Worm (Caenorhabditis elegans) whole organism, L3 larva: ENCODE measurements around the gene wdr-62.

Source experiments
- R02D3.7 ChIP-seq: fragments of 150-350 bp; optimal IDR thresholded peaks from 2 replicates; lab custom pipeline; 2014; ENCODE audit warnings: missing biosample characterization, missing genetic modification characterization
- ZK546.5 ChIP-seq: sonication (generic microtip); optimal IDR thresholded peaks from 2 replicates; lab custom pipeline; 2017; ENCODE audit warnings: missing biosample characterization, missing genetic modification characterization
- ama-1 ChIP-seq: fragments of 150-350 bp; optimal IDR thresholded peaks from 2 replicates; lab custom pipeline; 2018
- ceh-9 ChIP-seq: sonication (generic microtip); optimal IDR thresholded peaks from 2 replicates; lab custom pipeline; 2018; ENCODE audit warnings: missing biosample characterization, missing genetic modification characterization
- daf-12 ChIP-seq: fragments of 150-350 bp; optimal IDR thresholded peaks from 2 replicates; lab custom pipeline; 2014; ENCODE audit warnings: missing biosample characterization, missing genetic modification reagents, missing genetic modification characterization
- egl-5 ChIP-seq: fragments of 150-350 bp; optimal IDR thresholded peaks from 2 replicates; lab custom pipeline; 2017; ENCODE audit warnings: missing biosample characterization, missing genetic modification reagents, missing genetic modification characterization, inconsistent platforms
- elt-1 ChIP-seq: fragments of 150-350 bp; optimal IDR thresholded peaks from 2 replicates; lab custom pipeline; 2014; ENCODE audit warnings: missing biosample characterization, missing genetic modification characterization
- elt-2 ChIP-seq: sonication (generic microtip); optimal IDR thresholded peaks from 2 replicates; lab custom pipeline; 2016; ENCODE audit warnings: missing genetic modification reagents, mild to moderate bottlenecking, missing genetic modification characterization, missing compliant biosample characterization
- elt-3 ChIP-seq, 3 experiments: fragments of 150-350 bp in 1 of 3; sonication (generic microtip) in 2 of 3; optimal IDR thresholded peaks; 2 replicates in 2 of 3; 4 replicates in 1 of 3; lab custom pipeline; 2014 to 2017; ENCODE audit warnings: missing biosample characterization in 3 of 3, missing genetic modification characterization in 3 of 3
- eor-1 ChIP-seq, 2 experiments: fragments of 150-350 bp; optimal IDR thresholded peaks; 2 replicates each; lab custom pipeline; 2014 to 2018; ENCODE audit warnings: missing biosample characterization in 2 of 2, missing genetic modification characterization in 2 of 2
- fkh-2 ChIP-seq: fragments of 150-350 bp; optimal IDR thresholded peaks from 2 replicates; lab custom pipeline; 2014; ENCODE audit warnings: missing biosample characterization, missing genetic modification reagents, missing genetic modification characterization
- lin-15B ChIP-seq: fragments of 150-350 bp; optimal IDR thresholded peaks from 2 replicates; lab custom pipeline; 2014; ENCODE audit warnings: missing biosample characterization, missing genetic modification characterization
- lin-39 ChIP-seq: fragments of 150-350 bp; optimal IDR thresholded peaks from 2 replicates; lab custom pipeline; 2018; ENCODE audit warnings: missing biosample characterization, missing genetic modification reagents, missing genetic modification characterization
- lsy-12 ChIP-seq: sonication (generic microtip); optimal IDR thresholded peaks from 2 replicates; lab custom pipeline; 2016; ENCODE audit warnings: mild to moderate bottlenecking, missing genetic modification characterization, missing compliant biosample characterization
- mdl-1 ChIP-seq: fragments of 150-350 bp; optimal IDR thresholded peaks from 2 replicates; lab custom pipeline; 2014; ENCODE audit warnings: missing biosample characterization, missing genetic modification characterization
- mml-1 ChIP-seq: fragments of 150-350 bp; sonication (generic microtip); optimal IDR thresholded peaks from 3 replicates; lab custom pipeline; 2014; ENCODE audit warnings: missing biosample characterization, missing genetic modification characterization
- nfya-1 ChIP-seq: sonication (generic microtip); optimal IDR thresholded peaks from 2 replicates; lab custom pipeline; 2017; ENCODE audit warnings: missing genetic modification characterization, mild to moderate bottlenecking, missing compliant biosample characterization, antibody characterized with exemption, moderate library complexity; ENCODE audit not compliant: insufficient read depth
- nhr-11 ChIP-seq: fragments of 150-350 bp; optimal IDR thresholded peaks from 2 replicates; lab custom pipeline; 2014; ENCODE audit warnings: missing biosample characterization, missing genetic modification characterization
- nhr-23 ChIP-seq: fragments of 150-350 bp; optimal IDR thresholded peaks from 2 replicates; lab custom pipeline; 2014; ENCODE audit warnings: missing biosample characterization, missing genetic modification reagents, missing genetic modification characterization
- nhr-237 ChIP-seq: fragments of 150-350 bp; optimal IDR thresholded peaks from 2 replicates; lab custom pipeline; 2014; ENCODE audit warnings: missing biosample characterization, missing genetic modification characterization
- nhr-25 ChIP-seq: sonication (generic microtip); optimal IDR thresholded peaks from 2 replicates; lab custom pipeline; 2017; ENCODE audit warnings: missing biosample characterization, missing genetic modification characterization
- nhr-28 ChIP-seq: fragments of 150-350 bp; optimal IDR thresholded peaks from 2 replicates; lab custom pipeline; 2014; ENCODE audit warnings: missing biosample characterization, missing genetic modification characterization
- nhr-43 ChIP-seq: sonication (generic microtip); optimal IDR thresholded peaks from 2 replicates; lab custom pipeline; 2016; ENCODE audit warnings: mild to moderate bottlenecking, missing genetic modification characterization, missing compliant biosample characterization; ENCODE audit not compliant: poor library complexity, severe bottlenecking
- nhr-67 ChIP-seq: fragments of 150-350 bp; optimal IDR thresholded peaks from 2 replicates; lab custom pipeline; 2014; ENCODE audit warnings: missing biosample characterization, missing genetic modification characterization
- nhr-76 ChIP-seq: fragments of 150-350 bp; sonication (generic microtip); optimal IDR thresholded peaks from 5 replicates; lab custom pipeline; 2014; ENCODE audit warnings: missing biosample characterization, missing genetic modification characterization
- pha-4 ChIP-seq: fragments of 150-350 bp; optimal IDR thresholded peaks from 2 replicates; lab custom pipeline; 2014; ENCODE audit warnings: missing biosample characterization, missing genetic modification reagents, missing genetic modification characterization
- pqm-1 ChIP-seq: fragments of 150-350 bp; optimal IDR thresholded peaks from 2 replicates; lab custom pipeline; 2017; ENCODE audit warnings: missing biosample characterization, missing genetic modification characterization, inconsistent platforms
- sea-2 ChIP-seq: fragments of 150-350 bp; sonication (generic microtip); optimal IDR thresholded peaks from 4 replicates; lab custom pipeline; 2014; ENCODE audit warnings: missing biosample characterization, missing genetic modification reagents, missing genetic modification characterization
- skn-1 ChIP-seq: fragments of 150-350 bp; optimal IDR thresholded peaks from 2 replicates; lab custom pipeline; 2014; ENCODE audit warnings: missing biosample characterization, missing genetic modification characterization
- snpc-4 ChIP-seq: fragments of 150-350 bp; optimal IDR thresholded peaks from 2 replicates; lab custom pipeline; 2014; ENCODE audit warnings: missing biosample characterization, missing genetic modification characterization
- tbx-2 ChIP-seq: sonication (generic microtip); optimal IDR thresholded peaks from 2 replicates; lab custom pipeline; 2016; ENCODE audit warnings: mild to moderate bottlenecking, missing genetic modification characterization, missing compliant biosample characterization
- unc-39 ChIP-seq: sonication (generic microtip); optimal IDR thresholded peaks from 4 replicates; lab custom pipeline; 2017; ENCODE audit warnings: missing biosample characterization, missing genetic modification characterization
- unc-62 ChIP-seq: fragments of 150-350 bp; sonication (generic microtip); optimal IDR thresholded peaks from 4 replicates; lab custom pipeline; 2014; ENCODE audit warnings: missing biosample characterization, missing genetic modification reagents, missing genetic modification characterization
- ztf-11 ChIP-seq: fragments of 150-350 bp; optimal IDR thresholded peaks from 2 replicates; lab custom pipeline; 2014; ENCODE audit warnings: missing biosample characterization, missing genetic modification characterization

wdr-62 gene

ce11 chrV:9443748-9444147 is at the start of gene wdr-62:
Gene wdr-62 (plus strand): TSS chrV:9444048.
- TF ChIP-seq ceh-9 (tag; lab: Kevin White, UChicago) (no peak), nhr-67 (tag; lab: Kevin White, UChicago) (no peak), unc-39 (tag; lab: Kevin White, UChicago) (no peak), ZK546.5 (tag; lab: Kevin White, UChicago) (no peak), lin-15B (tag; lab: Kevin White, UChicago) (no peak), nhr-11 (tag; lab: Kevin White, UChicago) (no peak), sea-2 (no peak)
- TF ChIP-seq, all 47 proteins: peak for 0

- no peak for TF ChIP-seq unc-62 (GFP tag; lab: Kevin White, UChicago)
- no peak for TF ChIP-seq unc-39 (tag; lab: Kevin White, UChicago)
- TF ChIP-seq ama-1 (lab: Kevin White, UChicago), result no peak
- no peak for TF ChIP-seq tbx-2 (tag; lab: Kevin White, UChicago)
- no peak for TF ChIP-seq nhr-43
- TF ChIP-seq ZK546.5 (tag; lab: Kevin White, UChicago), result no peak
- no peak for TF ChIP-seq nfya-1 (tag; lab: Kevin White, UChicago)
- no peak for TF ChIP-seq nhr-237 (tag; lab: Kevin White, UChicago)
- no peak for TF ChIP-seq lin-39 (tag; lab: Kevin White, UChicago)
- peak; percentile 10 for TF ChIP-seq nhr-23 (tag; lab: Kevin White, UChicago)
- TF ChIP-seq snpc-4 (tag; lab: Kevin White, UChicago), result no peak
- TF ChIP-seq lin-15B (tag; lab: Kevin White, UChicago), result no peak
- no peak for TF ChIP-seq fkh-2 (tag; lab: Kevin White, UChicago)
- TF ChIP-seq pha-4 (tag; lab: Kevin White, UChicago), result peak; percentile 54
- no peak for TF ChIP-seq ztf-11
- TF ChIP-seq mdl-1 (tag; lab: Kevin White, UChicago), result no peak
- peak; percentile 45 for TF ChIP-seq nhr-25
- no peak for TF ChIP-seq R02D3.7
- no peak for TF ChIP-seq skn-1
- TF ChIP-seq egl-5, result no peak
These were observed 48.8 kb upstream of the wdr-62 start for ce11 chrV:9394938-9395639.

ce11 chrV:9399886-9400373 is 43.9 kb upstream of the wdr-62 start, which contains the start of gene trpp-4:
Gene trpp-4 (plus strand): TSS chrV:9400327.
- TF ChIP-seq pha-4 (tag; lab: Kevin White, UChicago) (peak; percentile 17), elt-3 (tag; optimal IDR thresholded peaks at IDR 0.05; lab: Kevin White, UChicago) (no peak)

- TF ChIP-seq mdl-1 (tag; lab: Kevin White, UChicago), result no peak
- peak; percentile 55 for TF ChIP-seq pqm-1 (tag; lab: Kevin White, UChicago)
- no peak for TF ChIP-seq sea-2
- TF ChIP-seq nhr-23 (tag; lab: Kevin White, UChicago), result no peak
- no peak for TF ChIP-seq R02D3.7
- TF ChIP-seq nhr-76, result no peak
- no peak for TF ChIP-seq eor-1 (tag; optimal IDR thresholded peaks at IDR 0.05; lab: Kevin White, UChicago)
- TF ChIP-seq lin-39 (tag; lab: Kevin White, UChicago), result no peak
- peak; percentile 8 for TF ChIP-seq nfya-1 (tag; lab: Kevin White, UChicago)
- TF ChIP-seq lsy-12 (tag; lab: Kevin White, UChicago), result no peak
- TF ChIP-seq nhr-28 (tag; lab: Kevin White, UChicago), result no peak
- peak; percentile 61 for TF ChIP-seq pha-4 (tag; lab: Kevin White, UChicago)
- TF ChIP-seq nhr-11 (tag; lab: Kevin White, UChicago), result no peak
- TF ChIP-seq unc-39 (tag; lab: Kevin White, UChicago), result no peak
- TF ChIP-seq daf-12 (tag; lab: Kevin White, UChicago), result no peak
- no peak for TF ChIP-seq elt-2 (tag; lab: Kevin White, UChicago)
- no peak for TF ChIP-seq fkh-2 (tag; lab: Kevin White, UChicago)
- TF ChIP-seq snpc-4 (tag; lab: Kevin White, UChicago), result no peak
- TF ChIP-seq lin-15B (tag; lab: Kevin White, UChicago), result no peak
- no peak for TF ChIP-seq ZK546.5 (tag; lab: Kevin White, UChicago)
- no peak for TF ChIP-seq mml-1 (tag; lab: Kevin White, UChicago)
- TF ChIP-seq nhr-43, result no peak
- no peak for TF ChIP-seq elt-1 (tag; lab: Kevin White, UChicago)
- no peak for TF ChIP-seq elt-3 (tag; optimal IDR thresholded peaks at IDR 0.05; lab: Kevin White, UChicago)
These were observed 37.0 kb upstream of the wdr-62 start for ce11 chrV:9406890-9407289.
